Fruit fly (Drosophila melanogaster): ENCODE results near the gene CG14340.

- TF ChIP-seq CG3919 (GFP tag; optimal IDR thresholded peaks at IDR 0.05) (no peak), CG3032 (tag; optimal IDR thresholded peaks at IDR 0.05) (no peak), cyc (GFP tag; optimal IDR thresholded peaks at IDR 0.05) (no peak), CG11294 (GFP tag; IDR thresholded peaks at IDR 0.05) (no peak), CG1621 (tag; optimal IDR thresholded peaks at IDR 0.05) (no peak), Hr4 (GFP tag; optimal IDR thresholded peaks at IDR 0.05) (no peak), CG9139 (GFP tag; optimal IDR thresholded peaks at IDR 0.05) (no peak), dac (GFP tag; optimal IDR thresholded peaks at IDR 0.05) (no peak), CG8319 (GFP tag; optimal IDR thresholded peaks at IDR 0.05) (no peak), Hr39 (GFP tag; optimal IDR thresholded peaks at IDR 0.05) (no peak), topi (GFP tag; optimal IDR thresholded peaks at IDR 0.05) (no peak), esn (GFP tag; optimal IDR thresholded peaks at IDR 0.05) (no peak), CG8119 (GFP tag; IDR thresholded peaks at IDR 0.05) (no peak), svp (GFP tag) (peak; percentile 69)
These were observed 18.0 kb upstream of the CG14340 start for dm6 chr2L:1094724-1095123.
